Fruit fly (Drosophila melanogaster) whole organism, embryonic: Measurements from ENCODE around the gene Fer2.

ENCODE experiments used
- C15 ChIP-seq: fragments of 200-800 bp; sonication (Bioruptor generic); IDR thresholded peaks from 3 replicates; pipeline ENCODE4 v1.3.6; 2022; ENCODE audit warnings: missing biosample characterization, missing genetic modification characterization
- CG10267 ChIP-seq: fragments of 200-800 bp; sonication (Bioruptor generic); optimal IDR thresholded peaks from 2 replicates; lab custom pipeline; 2018; ENCODE audit warnings: missing biosample characterization, mild to moderate bottlenecking, missing genetic modification characterization, moderate library complexity
- CG10321 ChIP-seq: fragments of 200-800 bp; sonication (Bioruptor generic); IDR thresholded peaks from 2 replicates; pipeline ENCODE4 v1.3.6; 2022; ENCODE audit warnings: missing biosample characterization, missing genetic modification characterization
- CG11456 ChIP-seq: fragments of 200-800 bp; sonication (Bioruptor generic); IDR thresholded peaks from 3 replicates; pipeline ENCODE4 v1.3.6; 2022; ENCODE audit warnings: missing biosample characterization, missing genetic modification characterization
- CG1233 ChIP-seq: fragments of 200-800 bp; sonication (Bioruptor generic); optimal IDR thresholded peaks from 4 replicates; lab custom pipeline; 2018; ENCODE audit warnings: missing biosample characterization, mild to moderate bottlenecking, missing genetic modification characterization
- CG12659 ChIP-seq: fragments of 200-800 bp; sonication (Bioruptor generic); optimal IDR thresholded peaks from 3 replicates; lab custom pipeline; 2017; ENCODE audit warnings: mild to moderate bottlenecking, missing biosample characterization, missing genetic modification reagents, missing genetic modification characterization
- CG14050 ChIP-seq: fragments of 200-800 bp; sonication (Bioruptor generic); IDR thresholded peaks from 3 replicates; pipeline ENCODE4 v1.3.6; 2022; ENCODE audit warnings: missing biosample characterization, missing genetic modification characterization
- CG15269 ChIP-seq: fragments of 200-800 bp; sonication (Bioruptor generic); optimal IDR thresholded peaks from 2 replicates; lab custom pipeline; 2018; ENCODE audit warnings: missing biosample characterization, mild to moderate bottlenecking, missing genetic modification characterization, moderate library complexity
- CG16813 ChIP-seq: fragments of 200-800 bp; sonication (Bioruptor generic); IDR thresholded peaks from 3 replicates; pipeline ENCODE4 v1.3.6; 2022; ENCODE audit warnings: missing biosample characterization, missing genetic modification characterization; ENCODE audit not compliant: partially characterized antibody
- CG17359 ChIP-seq: fragments of 200-800 bp; sonication (Bioruptor generic); optimal IDR thresholded peaks from 3 replicates; lab custom pipeline; 2018; ENCODE audit warnings: missing biosample characterization, mild to moderate bottlenecking, missing genetic modification characterization, moderate library complexity
- CG17912 ChIP-seq: fragments of 200-800 bp; sonication (Bioruptor generic); optimal IDR thresholded peaks from 2 replicates; lab custom pipeline; 2018; ENCODE audit warnings: missing biosample characterization, mild to moderate bottlenecking, missing genetic modification characterization
- CG2116 ChIP-seq: fragments of 200-800 bp; sonication (Bioruptor generic); optimal IDR thresholded peaks from 3 replicates; lab custom pipeline; 2018; ENCODE audit warnings: missing biosample characterization, mild to moderate bottlenecking, missing genetic modification characterization
- CG3847 ChIP-seq: fragments of 200-800 bp; sonication (Bioruptor generic); IDR thresholded peaks from 2 replicates; pipeline ENCODE4 v1.3.6; 2022; ENCODE audit warnings: missing biosample characterization, missing genetic modification characterization
- CG5245 ChIP-seq: fragments of 200-800 bp; sonication (Bioruptor generic); optimal IDR thresholded peaks from 3 replicates; lab custom pipeline; 2016; ENCODE audit warnings: missing biosample characterization, missing genetic modification characterization
- CG7556 ChIP-seq: fragments of 200-800 bp; sonication (Bioruptor generic); optimal IDR thresholded peaks from 2 replicates; lab custom pipeline; 2017; ENCODE audit warnings: missing biosample characterization, mild to moderate bottlenecking, missing genetic modification characterization
- CG7745 ChIP-seq: fragments of 200-800 bp; sonication (Bioruptor generic); optimal IDR thresholded peaks from 2 replicates; lab custom pipeline; 2018; ENCODE audit warnings: missing biosample characterization, mild to moderate bottlenecking, missing genetic modification characterization, moderate library complexity
- CG7928 ChIP-seq: fragments of 200-800 bp; sonication (Bioruptor generic); optimal IDR thresholded peaks from 2 replicates; lab custom pipeline; 2017; ENCODE audit warnings: missing biosample characterization, mild to moderate bottlenecking, missing genetic modification characterization
- D19A ChIP-seq: fragments of 200-800 bp; optimal IDR thresholded peaks from 3 replicates; lab custom pipeline; 2019; ENCODE audit warnings: missing biosample characterization, mild to moderate bottlenecking, missing genetic modification characterization, moderate library complexity
- Dip3 ChIP-seq: fragments of 200-800 bp; sonication (Bioruptor generic); optimal IDR thresholded peaks from 3 replicates; lab custom pipeline; 2016; ENCODE audit warnings: missing biosample characterization, missing genetic modification characterization
- Dll ChIP-seq: fragments of 200-800 bp; sonication (Bioruptor generic); IDR thresholded peaks from 4 replicates; pipeline ENCODE4 v1.3.6; 2022; ENCODE audit warnings: missing biosample characterization, missing genetic modification characterization; ENCODE audit not compliant: partially characterized antibody
- Dp ChIP-seq: fragments of 200-800 bp; sonication (Bioruptor generic); optimal IDR thresholded peaks from 2 replicates; lab custom pipeline; 2018; ENCODE audit warnings: missing biosample characterization, mild to moderate bottlenecking, missing genetic modification characterization, moderate library complexity
- E2f1 ChIP-seq: fragments of 200-800 bp; sonication (Bioruptor generic); IDR thresholded peaks from 2 replicates; pipeline ENCODE4 v1.3.6; 2022; ENCODE audit warnings: missing biosample characterization, missing genetic modification characterization
- HLH54F ChIP-seq: fragments of 200-800 bp; sonication (Bioruptor generic); optimal IDR thresholded peaks from 3 replicates; lab custom pipeline; 2016; ENCODE audit warnings: missing biosample characterization, missing genetic modification characterization
- Hr51 ChIP-seq, 2 experiments: fragments of 200-800 bp; sonication (Bioruptor generic); optimal IDR thresholded peaks; 2 replicates in 1 of 2; 3 replicates in 1 of 2; lab custom pipeline; 2016 to 2018; ENCODE audit warnings: missing biosample characterization in 2 of 2, missing genetic modification characterization in 2 of 2, mild to moderate bottlenecking in 1 of 2, moderate library complexity in 1 of 2
- NC2α ChIP-seq: fragments of 200-800 bp; sonication (Bioruptor generic); optimal IDR thresholded peaks from 2 replicates; lab custom pipeline; 2016; ENCODE audit warnings: missing biosample characterization, missing genetic modification characterization
- NC2β ChIP-seq: fragments of 200-800 bp; sonication (Bioruptor generic); optimal IDR thresholded peaks from 2 replicates; lab custom pipeline; 2016; ENCODE audit warnings: missing biosample characterization, missing genetic modification characterization
- Nf-YB ChIP-seq: fragments of 200-800 bp; sonication (Bioruptor generic); optimal IDR thresholded peaks from 3 replicates; lab custom pipeline; 2019; ENCODE audit warnings: missing biosample characterization, mild to moderate bottlenecking, missing genetic modification characterization, moderate library complexity
- Nf-YC ChIP-seq: fragments of 200-800 bp; optimal IDR thresholded peaks from 3 replicates; lab custom pipeline; 2019; ENCODE audit warnings: missing biosample characterization, mild to moderate bottlenecking, missing genetic modification characterization, moderate library complexity
- Oli ChIP-seq: fragments of 200-800 bp; sonication (Bioruptor generic); optimal IDR thresholded peaks from 2 replicates; lab custom pipeline; 2018; ENCODE audit warnings: missing biosample characterization, mild to moderate bottlenecking, missing genetic modification characterization, moderate library complexity
- Opbp ChIP-seq: fragments of 200-800 bp; sonication (Bioruptor generic); IDR thresholded peaks from 3 replicates; pipeline ENCODE4 v1.3.6; 2022; ENCODE audit warnings: missing biosample characterization, missing genetic modification characterization; ENCODE audit not compliant: partially characterized antibody
- Rfx ChIP-seq: fragments of 200-800 bp; sonication (Bioruptor generic); IDR thresholded peaks from 2 replicates; pipeline ENCODE4 v1.3.6; 2022; ENCODE audit warnings: missing biosample characterization, missing genetic modification characterization
- Side ChIP-seq: fragments of 200-800 bp; sonication (Bioruptor generic); optimal IDR thresholded peaks from 2 replicates; lab custom pipeline; 2016; ENCODE audit warnings: missing biosample characterization, missing genetic modification characterization
- Ssrp ChIP-seq: fragments of 200-800 bp; sonication (Bioruptor generic); optimal IDR thresholded peaks from 2 replicates; lab custom pipeline; 2018; ENCODE audit warnings: missing biosample characterization, mild to moderate bottlenecking, missing genetic modification characterization, moderate library complexity
- Usf ChIP-seq: fragments of 200-800 bp; sonication (Bioruptor generic); optimal IDR thresholded peaks from 2 replicates; lab custom pipeline; 2017; ENCODE audit warnings: missing genotype, missing biosample characterization, missing genetic modification characterization
- chn ChIP-seq: fragments of 200-800 bp; sonication (Bioruptor generic); optimal IDR thresholded peaks from 2 replicates; lab custom pipeline; 2016; ENCODE audit warnings: missing biosample characterization, missing genetic modification characterization
- disco-r ChIP-seq: fragments of 200-800 bp; sonication (Bioruptor generic); optimal IDR thresholded peaks from 2 replicates; lab custom pipeline; 2016; ENCODE audit warnings: missing biosample characterization, missing genetic modification characterization
- dpn ChIP-seq, 2 experiments: fragments of 200-800 bp; sonication (Bioruptor generic); optimal IDR thresholded peaks; 3 replicates each; lab custom pipeline; 2016; ENCODE audit warnings: missing biosample characterization in 2 of 2, missing genetic modification characterization in 2 of 2
- gsb ChIP-seq: fragments of 200-800 bp; sonication (Bioruptor generic); IDR thresholded peaks from 2 replicates; pipeline ENCODE4 v1.3.6; 2022; ENCODE audit warnings: missing biosample characterization, missing genetic modification characterization
- mld ChIP-seq: fragments of 200-800 bp; sonication (Bioruptor generic); IDR thresholded peaks from 3 replicates; pipeline ENCODE4 v1.3.6; 2022; ENCODE audit warnings: missing biosample characterization, missing genetic modification characterization; ENCODE audit not compliant: partially characterized antibody
- nom ChIP-seq: fragments of 200-800 bp; sonication (Bioruptor generic); optimal IDR thresholded peaks from 2 replicates; lab custom pipeline; 2017; ENCODE audit warnings: missing biosample characterization, missing genetic modification characterization, mild to moderate bottlenecking, moderate library complexity, missing genetic modification reagents
- phol ChIP-seq: fragments of 200-800 bp; sonication (Bioruptor generic); optimal IDR thresholded peaks from 3 replicates; lab custom pipeline; 2018; ENCODE audit warnings: missing biosample characterization, mild to moderate bottlenecking, missing genetic modification characterization, moderate library complexity
- sd ChIP-seq: fragments of 200-800 bp; sonication (Bioruptor generic); optimal IDR thresholded peaks from 3 replicates; lab custom pipeline; 2018; ENCODE audit warnings: missing biosample characterization, mild to moderate bottlenecking, missing genetic modification characterization, moderate library complexity
- seq ChIP-seq: fragments of 200-800 bp; sonication (Bioruptor generic); IDR thresholded peaks from 2 replicates; pipeline ENCODE4 v1.3.6; 2022; ENCODE audit warnings: missing biosample characterization, missing genetic modification characterization
- sob ChIP-seq: fragments of 200-800 bp; sonication (Bioruptor generic); IDR thresholded peaks from 2 replicates; pipeline ENCODE4 v1.3.6; 2022; ENCODE audit warnings: missing biosample characterization, missing genetic modification characterization
- stc ChIP-seq: fragments of 200-800 bp; sonication (Bioruptor generic); IDR thresholded peaks from 2 replicates; pipeline ENCODE4 v1.3.6; 2022; ENCODE audit warnings: missing biosample characterization, missing genetic modification characterization
- trem ChIP-seq: fragments of 200-800 bp; optimal IDR thresholded peaks from 3 replicates; lab custom pipeline; 2019; ENCODE audit warnings: missing biosample characterization, mild to moderate bottlenecking, missing genetic modification characterization, moderate library complexity
- wek ChIP-seq: fragments of 200-800 bp; sonication (Bioruptor generic); optimal IDR thresholded peaks from 3 replicates; lab custom pipeline; 2018; ENCODE audit warnings: missing biosample characterization, mild to moderate bottlenecking, missing genetic modification characterization, moderate library complexity

Fer2 gene

dm6 chr3R:16186791-16187681 lies 35.9 kb upstream of the Fer2 start, which contains the start of gene sra (continued):
- TF ChIP-seq gsb (GFP tag; lab: Robert Waterston, UW) (no peak), Ssrp (tag; lab: Kevin White, UChicago) (no peak), E2f1 (GFP tag; lab: Robert Waterston, UW) (no peak), CG5245 (GFP tag; lab: Kevin White, UChicago) (no peak), CG16813 (GFP tag; lab: Robert Waterston, UW) (peak; percentile 96), phol (tag; lab: Kevin White, UChicago) (peak; percentile 41), Nf-YB (GFP tag; lab: Kevin White, UChicago) (peak; percentile 4), CG3847 (GFP tag; lab: Robert Waterston, UW) (peak; percentile 59; the same call in 1 of the 2 replicates), dpn (GFP tag; optimal IDR thresholded peaks at IDR 0.05; lab: Kevin White, UChicago) (peak; percentile 43 to 44), Dll (GFP tag; lab: Robert Waterston, UW) (peak; percentile 94), Opbp (GFP tag; lab: Robert Waterston, UW) (peak; percentile 98), nom (peak; percentile 71), seq (GFP tag; lab: Robert Waterston, UW) (0 out of 2 replicates have a peak, but pooled peaks have one; percentile 16), NC2β (GFP tag; lab: Kevin White, UChicago) (peak; percentile 46), Nf-YC (tag; lab: Kevin White, UChicago) (peak; percentile 56), sob (GFP tag; lab: Robert Waterston, UW) (peak; percentile 13; the same call in 1 of the 2 replicates), CG17912 (GFP tag; lab: Kevin White, UChicago) (peak; percentile 28), sd (tag; lab: Kevin White, UChicago) (peak; percentile 55), CG7745 (peak; percentile 24), Dip3 (GFP tag; lab: Kevin White, UChicago) (no peak), CG17359 (tag; lab: Kevin White, UChicago) (peak; percentile 24), Oli (tag; lab: Kevin White, UChicago) (no peak), D19A (tag; lab: Kevin White, UChicago) (peak; percentile 14), CG1233 (GFP tag; lab: Kevin White, UChicago) (peak; percentile 17), CG7928 (GFP tag; lab: Kevin White, UChicago) (no peak), CG10267 (peak; percentile 52), NC2α (GFP tag; lab: Kevin White, UChicago) (peak; percentile 36), CG15269 (tag; lab: Kevin White, UChicago) (peak; percentile 14), Dp (GFP tag; lab: Kevin White, UChicago) (peak; percentile 46), Side (GFP tag; lab: Kevin White, UChicago) (peak; percentile 47), CG2116 (GFP tag; lab: Kevin White, UChicago) (peak; percentile 79), stc (GFP tag; lab: Robert Waterston, UW) (peak; percentile 15; the same call in 1 of the 2 replicates), trem (tag; lab: Kevin White, UChicago) (peak; percentile 69), mld (GFP tag; lab: Robert Waterston, UW) (peak; percentile 96), CG7556 (GFP tag; lab: Kevin White, UChicago) (peak; percentile 10), C15 (GFP tag; lab: Robert Waterston, UW) (no peak), disco-r (GFP tag; lab: Kevin White, UChicago) (no peak), wek (peak; percentile 43), HLH54F (GFP tag; lab: Kevin White, UChicago) (no peak), Usf (GFP tag; lab: Kevin White, UChicago) (no peak), chn (GFP tag; lab: Kevin White, UChicago) (peak; percentile 2), CG14050 (GFP tag; lab: Robert Waterston, UW) (no peak), CG10321 (peak; percentile 37; the same call in 1 of the 2 replicates), CG11456 (GFP tag; lab: Robert Waterston, UW) (peak; percentile 64; the same call in 2 of the 3 replicates), Hr51 (GFP tag; optimal IDR thresholded peaks at IDR 0.05; lab: Kevin White, UChicago) (peak in 1 of 2 experiments; percentile 0), Rfx (peak; percentile 58), CG12659 (peak; percentile 80)
